Worm (Caenorhabditis elegans) whole organism, late embryonic: ENCODE measurements around the gene ceeh-2.
A peak's percentile ranks its signal among the peaks of the same experiment; 100 is the strongest.

ENCODE experiments used
- C08G9.2 ChIP-seq: sonication (generic microtip); optimal IDR thresholded peaks from 2 replicates; lab custom pipeline; 2016; ENCODE audit warnings: mild to moderate bottlenecking, missing genetic modification characterization, moderate library complexity, missing compliant biosample characterization
- C38D4.7 ChIP-seq: fragments of 200-800 bp; sonication (Bioruptor generic); optimal IDR thresholded peaks from 2 replicates; lab custom pipeline; 2018; ENCODE audit warnings: mild to moderate bottlenecking, missing genetic modification characterization, moderate library complexity, missing compliant biosample characterization
- F13H6.1 ChIP-seq: sonication (generic microtip); optimal IDR thresholded peaks from 2 replicates; lab custom pipeline; 2016; ENCODE audit warnings: missing genetic modification characterization, missing compliant biosample characterization
- K02D7.2 ChIP-seq: sonication (generic microtip); optimal IDR thresholded peaks from 2 replicates; lab custom pipeline; 2017; ENCODE audit warnings: mild to moderate bottlenecking, missing genetic modification characterization, missing compliant biosample characterization
- K09A11.1 ChIP-seq: sonication (generic microtip); optimal IDR thresholded peaks from 2 replicates; lab custom pipeline; 2017; ENCODE audit warnings: antibody characterized with exemption, mild to moderate bottlenecking, missing genetic modification characterization, missing compliant biosample characterization; ENCODE audit not compliant: insufficient read depth
- Y22D7AL.16 ChIP-seq: sonication (generic microtip); optimal IDR thresholded peaks from 2 replicates; lab custom pipeline; 2016; ENCODE audit warnings: missing genetic modification characterization, missing compliant biosample characterization
- ahr-1 ChIP-seq: sonication (generic microtip); optimal IDR thresholded peaks from 2 replicates; lab custom pipeline; 2016; ENCODE audit warnings: missing genetic modification characterization, missing compliant biosample characterization
- ama-1 ChIP-seq: fragments of 150-350 bp; optimal IDR thresholded peaks from 2 replicates; lab custom pipeline; 2014
- ceh-18 ChIP-seq: sonication (generic microtip); optimal IDR thresholded peaks from 2 replicates; lab custom pipeline; 2016; ENCODE audit warnings: missing genetic modification characterization, missing compliant biosample characterization
- ceh-2 ChIP-seq: sonication (generic microtip); optimal IDR thresholded peaks from 2 replicates; lab custom pipeline; 2016; ENCODE audit warnings: missing genotype, missing genetic modification characterization, missing compliant biosample characterization
- ceh-22 ChIP-seq: sonication (generic microtip); optimal IDR thresholded peaks from 2 replicates; lab custom pipeline; 2017; ENCODE audit warnings: missing biosample characterization, missing genetic modification characterization
- ceh-24 ChIP-seq: sonication (generic microtip); optimal IDR thresholded peaks from 2 replicates; lab custom pipeline; 2016; ENCODE audit warnings: mild to moderate bottlenecking, missing genetic modification characterization, missing compliant biosample characterization
- ceh-31 ChIP-seq: sonication (generic microtip); optimal IDR thresholded peaks from 2 replicates; lab custom pipeline; 2016; ENCODE audit warnings: missing genetic modification characterization, missing compliant biosample characterization
- ceh-45 ChIP-seq: fragments of 200-800 bp; sonication (Bioruptor generic); IDR thresholded peaks from 2 replicates; pipeline ENCODE4 v1.3.6; 2022; ENCODE audit warnings: missing genetic modification reagents, missing genetic modification characterization, missing compliant biosample characterization
- ceh-9 ChIP-seq: sonication (generic microtip); optimal IDR thresholded peaks from 2 replicates; lab custom pipeline; 2016; ENCODE audit warnings: mild to moderate bottlenecking, missing genetic modification characterization, inconsistent platforms, missing compliant biosample characterization
- dmd-4 ChIP-seq: sonication (generic microtip); optimal IDR thresholded peaks from 2 replicates; lab custom pipeline; 2016; ENCODE audit warnings: borderline replicate concordance, missing genetic modification characterization, missing compliant biosample characterization
- elt-2 ChIP-seq: sonication (generic microtip); optimal IDR thresholded peaks from 2 replicates; lab custom pipeline; 2016; ENCODE audit warnings: missing genetic modification reagents, missing genetic modification characterization, missing compliant biosample characterization
- eyg-1 ChIP-seq: sonication (generic microtip); optimal IDR thresholded peaks from 2 replicates; lab custom pipeline; 2016; ENCODE audit warnings: missing genotype, missing genetic modification characterization, missing compliant biosample characterization
- fkh-10 ChIP-seq: fragments of 150-350 bp; optimal IDR thresholded peaks from 2 replicates; lab custom pipeline; 2014; ENCODE audit warnings: missing biosample characterization, missing genetic modification reagents, missing genetic modification characterization
- fkh-6 ChIP-seq: sonication (generic microtip); optimal IDR thresholded peaks from 2 replicates; lab custom pipeline; 2016; ENCODE audit warnings: missing genetic modification characterization, missing compliant biosample characterization
- gmeb-2 ChIP-seq: sonication (generic microtip); optimal IDR thresholded peaks from 2 replicates; lab custom pipeline; 2016; ENCODE audit warnings: missing genetic modification characterization, inconsistent platforms, missing compliant biosample characterization
- hlh-15 ChIP-seq: sonication (generic microtip); optimal IDR thresholded peaks from 2 replicates; lab custom pipeline; 2016; ENCODE audit warnings: missing genetic modification characterization, missing compliant biosample characterization
- madf-2 ChIP-seq: sonication (generic microtip); optimal IDR thresholded peaks from 2 replicates; lab custom pipeline; 2017; ENCODE audit warnings: missing genetic modification characterization, missing compliant biosample characterization
- nfya-1 ChIP-seq: sonication (generic microtip); optimal IDR thresholded peaks from 2 replicates; lab custom pipeline; 2017; ENCODE audit warnings: missing genetic modification characterization, mild to moderate bottlenecking, missing compliant biosample characterization, antibody characterized with exemption, moderate library complexity
- nhr-11 ChIP-seq: fragments of 150-350 bp; optimal IDR thresholded peaks from 2 replicates; lab custom pipeline; 2014; ENCODE audit warnings: missing biosample characterization, missing genetic modification characterization
- nhr-232 ChIP-seq: sonication (generic microtip); optimal IDR thresholded peaks from 2 replicates; lab custom pipeline; 2016; ENCODE audit warnings: missing genetic modification characterization, missing compliant biosample characterization
- odd-2 ChIP-seq: sonication (generic microtip); optimal IDR thresholded peaks from 2 replicates; lab custom pipeline; 2017; ENCODE audit warnings: antibody characterized with exemption, mild to moderate bottlenecking, missing genetic modification characterization, missing compliant biosample characterization
- pax-1 ChIP-seq: fragments of 150-350 bp; optimal IDR thresholded peaks from 2 replicates; lab custom pipeline; 2014; ENCODE audit warnings: missing biosample characterization, missing genetic modification characterization
- pha-2 ChIP-seq: sonication (generic microtip); optimal IDR thresholded peaks from 2 replicates; lab custom pipeline; 2017; ENCODE audit warnings: mild to moderate bottlenecking, missing genetic modification characterization, missing compliant biosample characterization
- pqm-1 ChIP-seq: sonication (generic microtip); optimal IDR thresholded peaks from 2 replicates; lab custom pipeline; 2016; ENCODE audit warnings: missing genetic modification characterization, missing compliant biosample characterization
- ref-2 ChIP-seq: sonication (generic microtip); optimal IDR thresholded peaks from 2 replicates; lab custom pipeline; 2016; ENCODE audit warnings: missing genetic modification characterization, missing compliant biosample characterization
- sdc-2 ChIP-seq: sonication (generic microtip); optimal IDR thresholded peaks from 2 replicates; lab custom pipeline; 2016; ENCODE audit warnings: missing genotype, missing genetic modification characterization, missing compliant biosample characterization
- sox-2 ChIP-seq: fragments of 200-800 bp; sonication (Bioruptor generic); IDR thresholded peaks from 2 replicates; pipeline ENCODE4 v1.3.6; 2022; ENCODE audit warnings: missing genetic modification reagents, missing genetic modification characterization, missing compliant biosample characterization
- syd-9 ChIP-seq: sonication (generic microtip); optimal IDR thresholded peaks from 2 replicates; lab custom pipeline; 2016; ENCODE audit warnings: mild to moderate bottlenecking, missing genetic modification characterization, moderate library complexity, missing compliant biosample characterization
- tbx-2 ChIP-seq: sonication (generic microtip); optimal IDR thresholded peaks from 2 replicates; lab custom pipeline; 2016; ENCODE audit warnings: missing genetic modification characterization, missing compliant biosample characterization
- ttx-3 ChIP-seq: sonication (generic microtip); optimal IDR thresholded peaks from 2 replicates; lab custom pipeline; 2016; ENCODE audit warnings: missing genetic modification reagents, missing genetic modification characterization, missing compliant biosample characterization
- unc-3 ChIP-seq, 2 experiments: fragments of 200-800 bp in 1 of 2; sonication (Bioruptor generic) in 1 of 2; sonication (generic microtip) in 1 of 2; conservative IDR thresholded peaks in 1 of 2; optimal IDR thresholded peaks in 1 of 2; 2 replicates each; pipeline versions ENCODE4 v1.3.6 to Lab custom; 2016 to 2022; ENCODE audit warnings: missing compliant biosample characterization in 2 of 2, missing genetic modification characterization in 2 of 2, missing genetic modification reagents in 1 of 2
- unc-86 ChIP-seq: sonication (generic microtip); optimal IDR thresholded peaks from 2 replicates; lab custom pipeline; 2016; ENCODE audit warnings: missing genetic modification characterization, missing compliant biosample characterization
- ztf-16 ChIP-seq: sonication (generic microtip); optimal IDR thresholded peaks from 2 replicates; lab custom pipeline; 2017; ENCODE audit warnings: missing genetic modification characterization, missing compliant biosample characterization

ceeh-2 gene

ce11 chrV:10399290-10399689 is 41.6 kb upstream of the ceeh-2 start:
- TF ChIP-seq pqm-1 (tag; lab: Kevin White, UChicago), result no peak
- no peak for TF ChIP-seq ceh-31 (tag; lab: Kevin White, UChicago)
- TF ChIP-seq elt-2 (tag; lab: Kevin White, UChicago), result peak; percentile 77
- TF ChIP-seq, all 69 proteins: peak for 1

DNA sequence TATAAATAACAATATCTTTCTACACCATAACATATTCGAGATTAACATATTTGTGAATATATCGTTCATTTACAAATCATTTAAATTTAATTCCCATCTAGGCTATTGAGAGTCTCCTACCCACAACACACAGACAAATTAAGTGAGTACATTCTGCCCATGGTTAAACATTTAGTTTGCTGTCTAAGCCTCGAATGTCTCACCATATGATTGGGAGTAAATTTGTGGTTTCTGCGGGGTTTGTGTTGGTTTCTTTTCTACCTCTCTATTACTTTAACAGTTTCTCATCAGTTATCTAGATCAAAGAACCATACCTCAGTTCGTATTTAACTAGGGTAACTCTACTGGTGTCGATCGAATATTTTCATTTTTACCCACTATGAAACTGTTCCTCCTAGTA is 40.7 kb upstream of the ceeh-2 start, which contains the start of gene ugt-2:
ugt-2 (plus strand) TSS at position 371 of the 400 bp plus-strand sequence.
- TF ChIP-seq ceh-24 (no peak), fkh-6 (tag; lab: Kevin White, UChicago) (no peak), ama-1 (lab: Kevin White, UChicago) (no peak), ceh-45 (GFP tag; lab: Robert Waterston, UW) (no peak), sox-2 (no peak), odd-2 (tag; lab: Kevin White, UChicago) (no peak), tbx-2 (tag; lab: Kevin White, UChicago) (no peak), pha-2 (tag; lab: Kevin White, UChicago) (no peak), dmd-4 (tag; lab: Kevin White, UChicago) (no peak), sdc-2 (tag; lab: Kevin White, UChicago) (no peak), nhr-11 (tag; lab: Kevin White, UChicago) (no peak), nfya-1 (tag; lab: Kevin White, UChicago) (no peak), ceh-22 (tag; lab: Kevin White, UChicago) (no peak)

ce11 chrV:10395173-10395766 is 37.6 kb upstream of the ceeh-2 start, which contains the start of the genes col-151 and ugt-1:
TSS of gene col-151 (minus strand) at chrV:10395223.
TSS of gene ugt-1 (plus strand) at chrV:10395663.
- no peak for TF ChIP-seq F13H6.1 (tag; lab: Kevin White, UChicago)
- TF ChIP-seq K09A11.1 (tag; lab: Kevin White, UChicago), result no peak
- TF ChIP-seq syd-9 (tag; lab: Kevin White, UChicago), result no peak
- no peak for TF ChIP-seq ttx-3 (tag; lab: Kevin White, UChicago)
- TF ChIP-seq ahr-1 (tag; lab: Kevin White, UChicago), result no peak
- no peak for TF ChIP-seq nhr-232 (tag; lab: Kevin White, UChicago)
- TF ChIP-seq gmeb-2 (tag; lab: Kevin White, UChicago), result no peak
- TF ChIP-seq ref-2 (tag; lab: Kevin White, UChicago), result no peak
- TF ChIP-seq madf-2 (tag; lab: Kevin White, UChicago), result no peak
- TF ChIP-seq C08G9.2, result no peak
- TF ChIP-seq odd-2 (tag; lab: Kevin White, UChicago), result no peak
- TF ChIP-seq, all 69 proteins: peak for 0

ce11 chrV:10393708-10394107 is 36.0 kb upstream of the ceeh-2 start:
- TF ChIP-seq tbx-2 (tag; lab: Kevin White, UChicago) (no peak), unc-3 (GFP tag; conservative IDR thresholded peaks at IDR 0.05; lab: Robert Waterston, UW) (no peak), unc-3 (tag; optimal IDR thresholded peaks at IDR 0.05; lab: Kevin White, UChicago) (no peak), ceh-2 (no peak), pha-2 (tag; lab: Kevin White, UChicago) (no peak), ceh-9 (tag; lab: Kevin White, UChicago) (no peak), ama-1 (lab: Kevin White, UChicago) (no peak), fkh-10 (GFP tag; lab: Kevin White, UChicago) (no peak), hlh-15 (tag; lab: Kevin White, UChicago) (no peak), unc-86 (tag; lab: Kevin White, UChicago) (no peak), eyg-1 (tag; lab: Kevin White, UChicago) (no peak), Y22D7AL.16 (tag; lab: Kevin White, UChicago) (no peak), pax-1 (tag; lab: Kevin White, UChicago) (no peak), ztf-16 (tag; lab: Kevin White, UChicago) (no peak), ceh-31 (tag; lab: Kevin White, UChicago) (no peak), ceh-24 (no peak), C38D4.7 (GFP tag; lab: Kevin White, UChicago) (no peak), ceh-18 (tag; lab: Kevin White, UChicago) (no peak), K02D7.2 (tag; lab: Kevin White, UChicago) (no peak)
- TF ChIP-seq, all 69 proteins: peak for 0
